Fruit fly (Drosophila melanogaster) whole organism, embryonic: ENCODE results near the gene Parg.

ENCODE experiments used
- Atf-2 ChIP-seq: fragments of 200-800 bp; sonication (Bioruptor generic); optimal IDR thresholded peaks from 2 replicates; lab custom pipeline; 2016; ENCODE audit warnings: missing biosample characterization, missing genetic modification characterization
- CG12391 ChIP-seq: fragments of 200-800 bp; sonication (Bioruptor generic); optimal IDR thresholded peaks from 3 replicates; lab custom pipeline; 2018; ENCODE audit warnings: missing biosample characterization, mild to moderate bottlenecking, missing genetic modification characterization, moderate library complexity
- CG12659 ChIP-seq: fragments of 200-800 bp; sonication (Bioruptor generic); optimal IDR thresholded peaks from 3 replicates; lab custom pipeline; 2017; ENCODE audit warnings: mild to moderate bottlenecking, missing biosample characterization, missing genetic modification reagents, missing genetic modification characterization
- CG12769 ChIP-seq: fragments of 200-800 bp; sonication (Bioruptor generic); optimal IDR thresholded peaks from 2 replicates; lab custom pipeline; 2019; ENCODE audit warnings: missing biosample characterization, mild to moderate bottlenecking, missing genetic modification characterization, moderate library complexity
- CG13296 ChIP-seq: fragments of 200-800 bp; sonication (Bioruptor generic); optimal IDR thresholded peaks from 3 replicates; lab custom pipeline; 2018; ENCODE audit warnings: missing biosample characterization, mild to moderate bottlenecking, missing genetic modification characterization
- CG14441 ChIP-seq: fragments of 200-800 bp; sonication (Bioruptor generic); IDR thresholded peaks from 2 replicates; pipeline ENCODE4 v1.3.6; 2022; ENCODE audit warnings: missing biosample characterization, missing genetic modification characterization
- CG17328 ChIP-seq: fragments of 200-800 bp; sonication (Bioruptor generic); IDR thresholded peaks from 2 replicates; pipeline ENCODE4 v1.3.6; 2022; ENCODE audit warnings: missing biosample characterization, missing genetic modification characterization
- CG18476 ChIP-seq: fragments of 200-800 bp; sonication (Bioruptor generic); optimal IDR thresholded peaks from 2 replicates; lab custom pipeline; 2016; ENCODE audit warnings: missing biosample characterization, mild to moderate bottlenecking, missing genetic modification characterization
- CG3726 ChIP-seq: fragments of 200-800 bp; sonication (Bioruptor generic); IDR thresholded peaks from 3 replicates; pipeline ENCODE4, ENCODE4 v1.3.6; 2022; ENCODE audit warnings: missing biosample characterization, missing genetic modification characterization
- CG4820 ChIP-seq: fragments of 200-800 bp; sonication (Bioruptor generic); optimal IDR thresholded peaks from 3 replicates; lab custom pipeline; 2016; ENCODE audit warnings: missing biosample characterization, missing genetic modification characterization
- CG4854 ChIP-seq: fragments of 200-800 bp; sonication (Bioruptor generic); optimal IDR thresholded peaks from 2 replicates; lab custom pipeline; 2016; ENCODE audit warnings: missing biosample characterization, missing genetic modification characterization, inconsistent platforms
- CG6765 ChIP-seq: fragments of 200-800 bp; sonication (Bioruptor generic); optimal IDR thresholded peaks from 3 replicates; lab custom pipeline; 2017; ENCODE audit warnings: missing biosample characterization, mild to moderate bottlenecking, missing genetic modification characterization
- CG6854 ChIP-seq: fragments of 200-800 bp; sonication (Bioruptor generic); optimal IDR thresholded peaks from 3 replicates; lab custom pipeline; 2017; ENCODE audit warnings: missing biosample characterization, mild to moderate bottlenecking, missing genetic modification characterization
- CG7372 ChIP-seq: fragments of 200-800 bp; sonication (Bioruptor generic); IDR thresholded peaks from 2 replicates; pipeline ENCODE4 v1.3.6; 2022; ENCODE audit warnings: missing biosample characterization, missing genetic modification characterization
- CG8924 ChIP-seq: fragments of 200-800 bp; optimal IDR thresholded peaks from 3 replicates; lab custom pipeline; 2019; ENCODE audit warnings: missing biosample characterization, mild to moderate bottlenecking, missing genetic modification characterization, moderate library complexity
- CG9797 ChIP-seq: fragments of 200-800 bp; sonication (Bioruptor generic); optimal IDR thresholded peaks from 3 replicates; lab custom pipeline; 2018; ENCODE audit warnings: missing biosample characterization, mild to moderate bottlenecking, missing genetic modification characterization
- CG9817 ChIP-seq: fragments of 200-800 bp; sonication (Bioruptor generic); optimal IDR thresholded peaks from 2 replicates; lab custom pipeline; 2018; ENCODE audit warnings: missing biosample characterization, mild to moderate bottlenecking, missing genetic modification characterization, moderate library complexity
- E2f2 ChIP-seq: fragments of 200-800 bp; sonication (Bioruptor generic); IDR thresholded peaks from 2 replicates; pipeline ENCODE4 v1.3.6; 2022; ENCODE audit warnings: missing biosample characterization, missing genetic modification characterization
- Ets65A ChIP-seq: fragments of 200-800 bp; sonication (Bioruptor generic); peaks from one replicate; lab custom pipeline; 2016; ENCODE audit warnings: missing biosample characterization, missing genetic modification characterization
- Fer3 ChIP-seq: fragments of 200-800 bp; sonication (Bioruptor generic); optimal IDR thresholded peaks from 2 replicates; lab custom pipeline; 2018; ENCODE audit warnings: missing biosample characterization, mild to moderate bottlenecking, missing genetic modification characterization, moderate library complexity
- Hmr ChIP-seq: fragments of 200-800 bp; sonication (Bioruptor generic); optimal IDR thresholded peaks from 3 replicates; lab custom pipeline; 2017; ENCODE audit warnings: mild to moderate bottlenecking, missing biosample characterization, missing genetic modification reagents, missing genetic modification characterization
- Hmx ChIP-seq: fragments of 200-800 bp; sonication (Bioruptor generic); optimal IDR thresholded peaks from 2 replicates; lab custom pipeline; 2016; ENCODE audit warnings: missing biosample characterization, missing genetic modification characterization
- Hr78 ChIP-seq, 2 experiments: fragments of 200-800 bp in 1 of 2; fragments of >200 bp in 1 of 2; sonication (Bioruptor generic) in 1 of 2; optimal IDR thresholded peaks; 2 replicates each; lab custom pipeline; 2017 to 2019; ENCODE audit warnings: missing biosample characterization in 2 of 2, missing genetic modification characterization in 2 of 2, mild to moderate bottlenecking in 1 of 2, moderate library complexity in 1 of 2
- Meics ChIP-seq: fragments of 200-800 bp; sonication (Bioruptor generic); optimal IDR thresholded peaks from 2 replicates; lab custom pipeline; 2017; ENCODE audit warnings: missing biosample characterization, mild to moderate bottlenecking, missing genetic modification characterization
- NC2α ChIP-seq: fragments of 200-800 bp; sonication (Bioruptor generic); optimal IDR thresholded peaks from 2 replicates; lab custom pipeline; 2016; ENCODE audit warnings: missing biosample characterization, missing genetic modification characterization
- Neu2 ChIP-seq: fragments of 200-800 bp; sonication (Bioruptor generic); optimal IDR thresholded peaks from 3 replicates; lab custom pipeline; 2016; ENCODE audit warnings: missing biosample characterization, missing genetic modification characterization, borderline replicate concordance
- Nf-YB ChIP-seq: fragments of 200-800 bp; sonication (Bioruptor generic); optimal IDR thresholded peaks from 3 replicates; lab custom pipeline; 2019; ENCODE audit warnings: missing biosample characterization, mild to moderate bottlenecking, missing genetic modification characterization, moderate library complexity
- Nf-YC ChIP-seq: fragments of 200-800 bp; optimal IDR thresholded peaks from 3 replicates; lab custom pipeline; 2019; ENCODE audit warnings: missing biosample characterization, mild to moderate bottlenecking, missing genetic modification characterization, moderate library complexity
- Oli ChIP-seq: fragments of 200-800 bp; sonication (Bioruptor generic); optimal IDR thresholded peaks from 2 replicates; lab custom pipeline; 2018; ENCODE audit warnings: missing biosample characterization, mild to moderate bottlenecking, missing genetic modification characterization, moderate library complexity
- Ptx1 ChIP-seq: fragments of 200-800 bp; sonication (Bioruptor generic); IDR thresholded peaks from 2 replicates; pipeline ENCODE4 v1.3.6; 2022; ENCODE audit warnings: missing biosample characterization, missing genetic modification characterization
- Rx ChIP-seq: fragments of 200-800 bp; sonication (Bioruptor generic); IDR thresholded peaks from 2 replicates; pipeline ENCODE4 v1.3.6; 2022; ENCODE audit warnings: missing biosample characterization, missing genetic modification characterization
- aop ChIP-seq: fragments of 200-800 bp; sonication (Bioruptor generic); IDR thresholded peaks from 2 replicates; pipeline ENCODE4 v1.3.6; 2022; ENCODE audit warnings: missing biosample characterization, missing genetic modification characterization
- ash1 ChIP-seq: fragments of 200-800 bp; sonication (Bioruptor generic); optimal IDR thresholded peaks from 2 replicates; lab custom pipeline; 2018; ENCODE audit warnings: missing biosample characterization, mild to moderate bottlenecking, missing genetic modification characterization
- ato ChIP-seq: fragments of 200-800 bp; sonication (Bioruptor generic); IDR thresholded peaks from 2 replicates; pipeline ENCODE4 v1.3.6; 2022; ENCODE audit warnings: missing biosample characterization, missing genetic modification characterization; ENCODE audit not compliant: partially characterized antibody
- btn ChIP-seq: fragments of 200-800 bp; sonication (Bioruptor generic); optimal IDR thresholded peaks from 2 replicates; lab custom pipeline; 2016; ENCODE audit warnings: missing biosample characterization, missing genetic modification characterization
- chif ChIP-seq, 2 experiments: fragments of 200-800 bp; sonication (Bioruptor generic); optimal IDR thresholded peaks; 3 replicates each; lab custom pipeline; 2016; ENCODE audit warnings: missing biosample characterization in 2 of 2, missing genetic modification characterization in 2 of 2
- fd102C ChIP-seq: fragments of 200-800 bp; sonication (Bioruptor generic); optimal IDR thresholded peaks from 2 replicates; lab custom pipeline; 2018; ENCODE audit warnings: missing biosample characterization, mild to moderate bottlenecking, missing genetic modification characterization, moderate library complexity
- gfzf ChIP-seq: fragments of 200-800 bp; sonication (Bioruptor generic); optimal IDR thresholded peaks from 2 replicates; lab custom pipeline; 2016; ENCODE audit warnings: missing biosample characterization, mild to moderate bottlenecking, missing genetic modification characterization, moderate library complexity
- ind ChIP-seq: fragments of 200-800 bp; sonication (Bioruptor generic); optimal IDR thresholded peaks from 3 replicates; lab custom pipeline; 2016; ENCODE audit warnings: missing biosample characterization, missing genetic modification characterization
- ken ChIP-seq: fragments of 200-800 bp; sonication (Bioruptor generic); IDR thresholded peaks from 3 replicates; pipeline ENCODE4 v1.3.6; 2022; ENCODE audit warnings: missing biosample characterization, missing genetic modification characterization
- lilli ChIP-seq: fragments of 200-800 bp; sonication (Bioruptor generic); optimal IDR thresholded peaks from 3 replicates; lab custom pipeline; 2016; ENCODE audit warnings: missing biosample characterization, missing genetic modification characterization
- mirr ChIP-seq: fragments of 200-800 bp; sonication (Bioruptor generic); optimal IDR thresholded peaks from 3 replicates; lab custom pipeline; 2018; ENCODE audit warnings: missing biosample characterization, mild to moderate bottlenecking, missing genetic modification characterization
- peb ChIP-seq: fragments of 200-800 bp; sonication (Bioruptor generic); IDR thresholded peaks from 2 replicates; pipeline ENCODE4 v1.3.6; 2022; ENCODE audit warnings: missing biosample characterization, missing genetic modification characterization
- pzg ChIP-seq: fragments of 200-800 bp; sonication (Bioruptor generic); optimal IDR thresholded peaks from 3 replicates; lab custom pipeline; 2018; ENCODE audit warnings: missing biosample characterization, mild to moderate bottlenecking, missing genetic modification characterization, moderate library complexity
- schlank ChIP-seq: fragments of 200-800 bp; sonication (Bioruptor generic); optimal IDR thresholded peaks from 2 replicates; lab custom pipeline; 2018; ENCODE audit warnings: missing biosample characterization, mild to moderate bottlenecking, missing genetic modification characterization
- sna ChIP-seq: fragments of 200-800 bp; sonication (Bioruptor generic); IDR thresholded peaks from 2 replicates; pipeline ENCODE4 v1.3.6; 2022; ENCODE audit warnings: missing biosample characterization, missing genetic modification characterization; ENCODE audit not compliant: partially characterized antibody
- stc ChIP-seq: fragments of 200-800 bp; sonication (Bioruptor generic); IDR thresholded peaks from 2 replicates; pipeline ENCODE4 v1.3.6; 2022; ENCODE audit warnings: missing biosample characterization, missing genetic modification characterization
- tgo ChIP-seq: fragments of 200-800 bp; sonication (Bioruptor generic); IDR thresholded peaks from 3 replicates; pipeline ENCODE4 v1.3.6; 2022; ENCODE audit warnings: missing biosample characterization, missing genetic modification characterization
- tin ChIP-seq: fragments of 200-800 bp; sonication (Bioruptor generic); optimal IDR thresholded peaks from 3 replicates; lab custom pipeline; 2016; ENCODE audit warnings: missing biosample characterization, missing genetic modification characterization
- tna ChIP-seq: fragments of 200-800 bp; sonication (Bioruptor generic); IDR thresholded peaks from 2 replicates; pipeline ENCODE4 v1.3.6; 2022; ENCODE audit warnings: missing biosample characterization, missing genetic modification characterization; ENCODE audit not compliant: partially characterized antibody
- usp ChIP-seq: fragments of >200 bp; optimal IDR thresholded peaks from 2 replicates; lab custom pipeline; 2017; ENCODE audit warnings: missing biosample characterization, missing genetic modification characterization

Parg gene

dm6 chrX:3714020-3714419, 42.7 kb upstream of the Parg start (continued):
- TF ChIP-seq Hr78 (GFP tag; optimal IDR thresholded peaks at IDR 0.05; lab: Kevin White, UChicago) (no peak), CG13296 (no peak), CG14441 (GFP tag; lab: Robert Waterston, UW) (0 out of 2 replicates have a peak, but pooled peaks have one; percentile 30), sna (no peak), CG6854 (GFP tag; lab: Kevin White, UChicago) (no peak), fd102C (GFP tag; lab: Kevin White, UChicago) (no peak), stc (peak; percentile 40; the same call in 1 of the 2 replicates), ash1 (no peak), Oli (tag; lab: Kevin White, UChicago) (peak; percentile 65), E2f2 (GFP tag; lab: Robert Waterston, UW) (no peak), CG8924 (tag; lab: Kevin White, UChicago) (peak; percentile 54), tgo (GFP tag; lab: Robert Waterston, UW) (no peak), CG12659 (GFP tag; lab: Kevin White, UChicago) (peak; percentile 33), chif (GFP tag; optimal IDR thresholded peaks at IDR 0.05; lab: Kevin White, UChicago) (peak in 1 of 2 experiments; percentile 9), Nf-YC (tag; lab: Kevin White, UChicago) (peak; percentile 35), peb (no peak), aop (no peak), btn (GFP tag; lab: Kevin White, UChicago) (no peak), CG7372 (GFP tag; lab: Robert Waterston, UW) (no peak), Ets65A (peak; percentile 57), CG4854 (GFP tag; lab: Kevin White, UChicago) (no peak), Hmx (GFP tag; lab: Kevin White, UChicago) (no peak), CG17328 (GFP tag; lab: Robert Waterston, UW) (no peak), CG3726 (GFP tag; lab: Robert Waterston, UW) (no peak), Neu2 (GFP tag; lab: Kevin White, UChicago) (no peak), Atf-2 (GFP tag; lab: Kevin White, UChicago) (no peak), ken (GFP tag; lab: Robert Waterston, UW) (peak; percentile 60; the same call in 1 of the 3 replicates), Meics (GFP tag; lab: Kevin White, UChicago) (peak; percentile 22), schlank (tag; lab: Kevin White, UChicago) (peak; percentile 17), lilli (GFP tag; lab: Kevin White, UChicago) (peak; percentile 35), CG12769 (tag; lab: Kevin White, UChicago) (peak; percentile 51), Rx (no peak), CG6765 (no peak), CG9797 (GFP tag; lab: Kevin White, UChicago) (no peak), Nf-YB (GFP tag; lab: Kevin White, UChicago) (peak; percentile 16), Hmr (GFP tag; lab: Kevin White, UChicago) (peak; percentile 34), CG9817 (tag; lab: Kevin White, UChicago) (peak; percentile 49), tin (GFP tag; lab: Kevin White, UChicago) (peak; percentile 0), usp (GFP tag; lab: Kevin White, UChicago) (no peak), gfzf (GFP tag; lab: Kevin White, UChicago) (no peak), Fer3 (tag; lab: Kevin White, UChicago) (peak; percentile 24), Ptx1 (GFP tag; lab: Robert Waterston, UW) (no peak), mirr (GFP tag; lab: Kevin White, UChicago) (no peak), CG12391 (tag; lab: Kevin White, UChicago) (peak; percentile 47), CG4820 (GFP tag; lab: Kevin White, UChicago) (no peak), CG18476 (GFP tag; lab: Kevin White, UChicago) (no peak), pzg (GFP tag; lab: Kevin White, UChicago) (no peak), tna (GFP tag; lab: Robert Waterston, UW) (no peak), NC2α (GFP tag; lab: Kevin White, UChicago) (no peak), ind (GFP tag; lab: Kevin White, UChicago) (peak; percentile 38), ato (GFP tag; lab: Robert Waterston, UW) (no peak)
